Comparison of ENCODE assay signal across 3 worm cellular contexts in genomic region chrII:5373275-5374047, ce11.
TF ChIP-seq lines count a peak whose summit lies in the region.

TSS of gene agt-2 (minus strand) at chrII:5373827.
TSS of gene F09E5.3 (plus strand) at chrII:5373997.

TF ChIP-seq in whole organism, L1 larva, 84 proteins besides CTCF, POLR2A, EP300 and RAD21 (continued from another document and continues in another):
- TF ChIP-seq unc-98 (GFP tag; IDR thresholded peaks at IDR 0.05; lab: Robert Waterston, UW) (no peak), efl-3 (GFP tag; optimal IDR thresholded peaks at IDR 0.05; lab: Kevin White, UChicago) (peak; percentile 21), nhr-47 (tag; optimal IDR thresholded peaks at IDR 0.05; lab: Kevin White, UChicago) (peak; percentile 96), ceh-8 (GFP tag; optimal IDR thresholded peaks at IDR 0.05; lab: Kevin White, UChicago) (peak; percentile 85), unc-86 (tag; optimal IDR thresholded peaks at IDR 0.05; lab: Kevin White, UChicago) (peak; percentile 93), sox-4 (tag; optimal IDR thresholded peaks at IDR 0.05; lab: Kevin White, UChicago) (peak; percentile 77), nhr-84 (tag; optimal IDR thresholded peaks at IDR 0.05; lab: Kevin White, UChicago) (no peak), lin-14 (GFP tag; optimal IDR thresholded peaks at IDR 0.05; lab: Kevin White, UChicago) (peak; percentile 96), lir-3 (tag; optimal IDR thresholded peaks at IDR 0.05; lab: Kevin White, UChicago; ENCODE audit: poor library complexity) (peak; percentile 87), hlh-4 (tag; optimal IDR thresholded peaks at IDR 0.05; lab: Kevin White, UChicago) (no peak), ces-1 (GFP tag; optimal IDR thresholded peaks at IDR 0.05; lab: Kevin White, UChicago) (no peak), skn-1 (tag; optimal IDR thresholded peaks at IDR 0.05; lab: Kevin White, UChicago) (peak; percentile 94), nhr-28 (tag; optimal IDR thresholded peaks at IDR 0.05; lab: Kevin White, UChicago) (no peak), lin-39 (tag; optimal IDR thresholded peaks at IDR 0.05; lab: Kevin White, UChicago) (peak; percentile 94), mab-9 (GFP tag; IDR thresholded peaks at IDR 0.05; lab: Robert Waterston, UW) (peak; percentile 88), egl-27 (tag; optimal IDR thresholded peaks at IDR 0.05; lab: Kevin White, UChicago) (peak; percentile 1 to 14), fkh-10 (GFP tag; optimal IDR thresholded peaks at IDR 0.05; lab: Kevin White, UChicago) (peak; percentile 71), nhr-71 (tag; optimal IDR thresholded peaks at IDR 0.05; lab: Kevin White, UChicago) (peak; percentile 97), lsy-2 (tag; optimal IDR thresholded peaks at IDR 0.05; lab: Kevin White, UChicago) (peak; percentile 95 to 97), tlp-1 (tag; optimal IDR thresholded peaks at IDR 0.05; lab: Kevin White, UChicago) (no peak), lin-15B (tag; optimal IDR thresholded peaks at IDR 0.05; lab: Kevin White, UChicago) (peak; percentile 82), swsn-7 (tag; optimal IDR thresholded peaks at IDR 0.05; lab: Kevin White, UChicago) (peak; percentile 96), ceh-63 (GFP tag; optimal IDR thresholded peaks at IDR 0.05; lab: Kevin White, UChicago) (no peak), unc-130 (tag; optimal IDR thresholded peaks at IDR 0.05; lab: Kevin White, UChicago) (peak; percentile 95), ztf-4 (tag; optimal IDR thresholded peaks at IDR 0.05; lab: Kevin White, UChicago) (peak; percentile 91), unc-30 (tag; optimal IDR thresholded peaks at IDR 0.05; lab: Kevin White, UChicago) (no peak), ets-5 (GFP tag; IDR thresholded peaks at IDR 0.05; lab: Robert Waterston, UW) (no peak), nhr-19 (GFP tag; conservative IDR thresholded peaks at IDR 0.05; lab: Robert Waterston, UW) (peak; percentile 93), tbx-2 (tag; optimal IDR thresholded peaks at IDR 0.05; lab: Kevin White, UChicago) (peak; percentile 94), C34B4.2 (tag; optimal IDR thresholded peaks at IDR 0.05; lab: Kevin White, UChicago) (no peak), mef-2 (tag; optimal IDR thresholded peaks at IDR 0.05; lab: Kevin White, UChicago) (peak; percentile 28), dsc-1 (tag; optimal IDR thresholded peaks at IDR 0.05; lab: Kevin White, UChicago) (peak; percentile 95), ceh-88 (GFP tag; IDR thresholded peaks at IDR 0.05; lab: Robert Waterston, UW) (peak; percentile 78), nhr-77 (tag; optimal IDR thresholded peaks at IDR 0.05; lab: Kevin White, UChicago) (peak; percentile 86), unc-62 (GFP tag; optimal IDR thresholded peaks at IDR 0.05; lab: Kevin White, UChicago) (no peak), isw-1 (GFP tag; IDR thresholded peaks at IDR 0.05; lab: Robert Waterston, UW) (peak; percentile 86), nhr-20 (tag; optimal IDR thresholded peaks at IDR 0.05; lab: Kevin White, UChicago) (peak; percentile 95), efl-1 (optimal IDR thresholded peaks at IDR 0.05; lab: Kevin White, UChicago) (peak; percentile 91 to 94), efl-1 (GFP tag; optimal IDR thresholded peaks at IDR 0.05 in 1 of 2; lab: Kevin White, UChicago) (peak; percentile 88 to 99), sptf-1 (tag; optimal IDR thresholded peaks at IDR 0.05; lab: Kevin White, UChicago) (no peak), nhr-76 (tag; optimal IDR thresholded peaks at IDR 0.05; lab: Kevin White, UChicago) (no peak), irx-1 (tag; optimal IDR thresholded peaks at IDR 0.05; lab: Kevin White, UChicago) (peak; percentile 91), elt-3 (tag; optimal IDR thresholded peaks at IDR 0.05; lab: Kevin White, UChicago) (peak in 3 of 6 experiments; percentile 43 to 81 (median 77)), rnt-1 (tag; optimal IDR thresholded peaks at IDR 0.05; lab: Kevin White, UChicago) (peak; percentile 96)

TF ChIP-seq in whole organism, L3 larva, 47 proteins besides CTCF, POLR2A, EP300 and RAD21 (continued from another document):
- TF ChIP-seq nhr-28 (tag; optimal IDR thresholded peaks at IDR 0.05; lab: Kevin White, UChicago) (no peak), jun-1 (tag; optimal IDR thresholded peaks at IDR 0.05; lab: Kevin White, UChicago) (peak; percentile 71), ceh-16 (tag; optimal IDR thresholded peaks at IDR 0.05; lab: Kevin White, UChicago) (no peak), snpc-4 (tag; optimal IDR thresholded peaks at IDR 0.05; lab: Kevin White, UChicago) (peak; percentile 88), ceh-9 (tag; optimal IDR thresholded peaks at IDR 0.05; lab: Kevin White, UChicago) (no peak), aly-2 (tag; optimal IDR thresholded peaks at IDR 0.05; lab: Kevin White, UChicago) (no peak), ceh-82 (tag; optimal IDR thresholded peaks at IDR 0.05; lab: Kevin White, UChicago) (peak; percentile 36), lin-39 (tag; optimal IDR thresholded peaks at IDR 0.05; lab: Kevin White, UChicago) (peak; percentile 59), ZK546.5 (tag; optimal IDR thresholded peaks at IDR 0.05; lab: Kevin White, UChicago) (no peak), nhr-237 (tag; optimal IDR thresholded peaks at IDR 0.05; lab: Kevin White, UChicago) (no peak), fkh-2 (tag; optimal IDR thresholded peaks at IDR 0.05; lab: Kevin White, UChicago) (no peak), skn-1 (tag; optimal IDR thresholded peaks at IDR 0.05; lab: Kevin White, UChicago) (peak; percentile 23), ztf-11 (tag; optimal IDR thresholded peaks at IDR 0.05; lab: Kevin White, UChicago) (no peak), eor-1 (tag; optimal IDR thresholded peaks at IDR 0.05; lab: Kevin White, UChicago) (no peak), R02D3.7 (tag; optimal IDR thresholded peaks at IDR 0.05; lab: Kevin White, UChicago) (peak; percentile 75), mml-1 (tag; optimal IDR thresholded peaks at IDR 0.05; lab: Kevin White, UChicago) (no peak), pqm-1 (tag; optimal IDR thresholded peaks at IDR 0.05; lab: Kevin White, UChicago) (peak; percentile 71), nhr-23 (tag; optimal IDR thresholded peaks at IDR 0.05; lab: Kevin White, UChicago) (peak; percentile 97), nhr-67 (tag; optimal IDR thresholded peaks at IDR 0.05; lab: Kevin White, UChicago) (no peak), daf-12 (tag; optimal IDR thresholded peaks at IDR 0.05; lab: Kevin White, UChicago) (no peak), nhr-11 (tag; optimal IDR thresholded peaks at IDR 0.05; lab: Kevin White, UChicago) (peak; percentile 81), nhr-43 (tag; optimal IDR thresholded peaks at IDR 0.05; lab: Kevin White, UChicago; ENCODE audit: poor library complexity, severe bottlenecking) (peak; percentile 89), mdl-1 (tag; optimal IDR thresholded peaks at IDR 0.05; lab: Kevin White, UChicago) (no peak), fos-1 (tag; optimal IDR thresholded peaks at IDR 0.05; lab: Kevin White, UChicago) (no peak), nhr-76 (tag; optimal IDR thresholded peaks at IDR 0.05; lab: Kevin White, UChicago) (no peak), egl-27 (tag; optimal IDR thresholded peaks at IDR 0.05; lab: Kevin White, UChicago) (no peak), ztf-4 (tag; optimal IDR thresholded peaks at IDR 0.05; lab: Kevin White, UChicago) (peak; percentile 77), tbx-2 (tag; optimal IDR thresholded peaks at IDR 0.05; lab: Kevin White, UChicago) (peak; percentile 73)

TF ChIP-seq in whole organism, young adult, 124 proteins besides CTCF, POLR2A, EP300 and RAD21 (continued from another document and continues in another):
- TF ChIP-seq lin-26 (GFP tag; IDR thresholded peaks at IDR 0.05; lab: Robert Waterston, UW), result peak; percentile 55; the same call in 1 of the 2 replicates
- no peak for TF ChIP-seq cebp-2 (GFP tag; IDR thresholded peaks at IDR 0.05; lab: Robert Waterston, UW)
- TF ChIP-seq bed-2 (GFP tag; IDR thresholded peaks at IDR 0.05; lab: Robert Waterston, UW), result no peak
- peak; percentile 19 for TF ChIP-seq somi-1 (GFP tag; optimal IDR thresholded peaks at IDR 0.05; lab: Kevin White, UChicago)
- TF ChIP-seq F49E8.2 (tag; optimal IDR thresholded peaks at IDR 0.05; lab: Kevin White, UChicago; ENCODE audit: insufficient read depth), result no peak
- no peak for TF ChIP-seq egl-44 (GFP tag; IDR thresholded peaks at IDR 0.05; lab: Robert Waterston, UW)
- TF ChIP-seq C06A6.2 (GFP tag; conservative IDR thresholded peaks at IDR 0.05; lab: Robert Waterston, UW), result peak; percentile 75; the same call in 1 of the 2 replicates
- peak; percentile 87 for TF ChIP-seq lin-54 (GFP tag; optimal IDR thresholded peaks at IDR 0.05; lab: Kevin White, UChicago)
- TF ChIP-seq tlf-1 (GFP tag; optimal IDR thresholded peaks at IDR 0.05; lab: Kevin White, UChicago), result peak; percentile 40
- no peak for TF ChIP-seq sdz-38 (tag; optimal IDR thresholded peaks at IDR 0.05; lab: Kevin White, UChicago)
- TF ChIP-seq ccch-3 (GFP tag; optimal IDR thresholded peaks at IDR 0.05; lab: Kevin White, UChicago), result no peak
- no peak for TF ChIP-seq him-1 (tag; optimal IDR thresholded peaks at IDR 0.05; lab: Kevin White, UChicago)
- TF ChIP-seq F23B12.7 (tag; optimal IDR thresholded peaks at IDR 0.05; lab: Kevin White, UChicago; ENCODE audit: insufficient read depth), result peak; percentile 13
- peak; percentile 61 for TF ChIP-seq pha-4 (tag; optimal IDR thresholded peaks at IDR 0.05; lab: Kevin White, UChicago)
- peak; percentile 37 for TF ChIP-seq athp-1 (tag; optimal IDR thresholded peaks at IDR 0.05; lab: Kevin White, UChicago)
- peak; percentile 15 for TF ChIP-seq chd-7 (tag; optimal IDR thresholded peaks at IDR 0.05; lab: Kevin White, UChicago)
- no peak for TF ChIP-seq F37B4.10 (GFP tag; IDR thresholded peaks at IDR 0.05; lab: Robert Waterston, UW)
- TF ChIP-seq lir-1 (GFP tag; conservative IDR thresholded peaks at IDR 0.05; lab: Robert Waterston, UW), result peak; percentile 67
- no peak for TF ChIP-seq egl-18 (GFP tag; IDR thresholded peaks at IDR 0.05; lab: Robert Waterston, UW)
- no peak for TF ChIP-seq F10E7.11 (tag; optimal IDR thresholded peaks at IDR 0.05; lab: Kevin White, UChicago)
- no peak for TF ChIP-seq Y79H2A.3 (GFP tag; conservative IDR thresholded peaks at IDR 0.05; lab: Robert Waterston, UW)
- no peak for TF ChIP-seq Y56A3A.18 (GFP tag; IDR thresholded peaks at IDR 0.05; lab: Robert Waterston, UW)
- no peak for TF ChIP-seq unc-62 (GFP tag; optimal IDR thresholded peaks at IDR 0.05; lab: Kevin White, UChicago)
- no peak for TF ChIP-seq ztf-6 (GFP tag; IDR thresholded peaks at IDR 0.05; lab: Robert Waterston, UW)
- peak; percentile 91 for TF ChIP-seq rcor-1 (GFP tag; IDR thresholded peaks at IDR 0.05; lab: Robert Waterston, UW)
- TF ChIP-seq hrde-1 (tag; optimal IDR thresholded peaks at IDR 0.05; lab: Kevin White, UChicago; ENCODE audit: borderline replicate concordance), result no peak
- no peak for TF ChIP-seq rec-8 (tag; optimal IDR thresholded peaks at IDR 0.05; lab: Kevin White, UChicago)
- no peak for TF ChIP-seq ceh-79 (tag; optimal IDR thresholded peaks at IDR 0.05; lab: Kevin White, UChicago)
- no peak for TF ChIP-seq hlh-26 (GFP tag; conservative IDR thresholded peaks at IDR 0.05; lab: Robert Waterston, UW)
- no peak for TF ChIP-seq Y67H2A.10 (GFP tag; conservative IDR thresholded peaks at IDR 0.05; lab: Robert Waterston, UW)
- TF ChIP-seq fkh-3 (tag; optimal IDR thresholded peaks at IDR 0.05; lab: Kevin White, UChicago), result no peak
- peak; percentile 59 for TF ChIP-seq attf-3 (GFP tag; conservative IDR thresholded peaks at IDR 0.05; lab: Robert Waterston, UW)
- peak; percentile 50; the same call in 1 of the 2 replicates for TF ChIP-seq hmg-20 (GFP tag; IDR thresholded peaks at IDR 0.05; lab: Robert Waterston, UW)
- TF ChIP-seq F57C9.4 (tag; optimal IDR thresholded peaks at IDR 0.05; lab: Kevin White, UChicago), result no peak
- peak; percentile 75 for TF ChIP-seq K12H6.12 (tag; optimal IDR thresholded peaks at IDR 0.05; lab: Kevin White, UChicago)
- TF ChIP-seq Y53F4B.3 (GFP tag; IDR thresholded peaks at IDR 0.05; lab: Robert Waterston, UW), result no peak
- no peak for TF ChIP-seq sptf-2 (GFP tag; optimal IDR thresholded peaks at IDR 0.05; lab: Kevin White, UChicago)
- no peak for TF ChIP-seq bed-1 (GFP tag; IDR thresholded peaks at IDR 0.05; lab: Robert Waterston, UW)
- TF ChIP-seq egrh-3 (GFP tag; IDR thresholded peaks at IDR 0.05; lab: Robert Waterston, UW), result no peak
- TF ChIP-seq ceh-58 (GFP tag; IDR thresholded peaks at IDR 0.05; lab: Robert Waterston, UW), result no peak
- no peak for TF ChIP-seq ztf-22 (GFP tag; optimal IDR thresholded peaks at IDR 0.05; lab: Kevin White, UChicago)
- TF ChIP-seq F52B5.7 (tag; optimal IDR thresholded peaks at IDR 0.05; lab: Kevin White, UChicago), result no peak
- no peak for TF ChIP-seq lsy-27 (tag; optimal IDR thresholded peaks at IDR 0.05; lab: Kevin White, UChicago; ENCODE audit: borderline replicate concordance, insufficient read depth)
- no peak for TF ChIP-seq nfya-1 (tag; optimal IDR thresholded peaks at IDR 0.05; lab: Kevin White, UChicago; ENCODE audit: borderline replicate concordance, insufficient read depth)
- peak; percentile 82 for TF ChIP-seq mcd-1 (GFP tag; IDR thresholded peaks at IDR 0.05; lab: Robert Waterston, UW)
- 0 out of 2 replicates have a peak, but pooled peaks have one; percentile 55 for TF ChIP-seq D2030.7 (GFP tag; IDR thresholded peaks at IDR 0.05; lab: Robert Waterston, UW)
- TF ChIP-seq snpc-1.3 (tag; optimal IDR thresholded peaks at IDR 0.05; lab: Kevin White, UChicago; ENCODE audit: insufficient read depth), result peak; percentile 14
- peak; percentile 84 for TF ChIP-seq dox-1 (GFP tag; IDR thresholded peaks at IDR 0.05; lab: Robert Waterston, UW)
- TF ChIP-seq dpff-1 (tag; optimal IDR thresholded peaks at IDR 0.05; lab: Kevin White, UChicago), result no peak
- TF ChIP-seq snpc-3.4 (tag; optimal IDR thresholded peaks at IDR 0.05; lab: Kevin White, UChicago), result no peak
- TF ChIP-seq lsl-1 (GFP tag; optimal IDR thresholded peaks at IDR 0.05; lab: Kevin White, UChicago), result peak; percentile 71
- TF ChIP-seq nhr-27 (tag; optimal IDR thresholded peaks at IDR 0.05; lab: Kevin White, UChicago), result no peak
- TF ChIP-seq efl-1 (GFP tag; optimal IDR thresholded peaks at IDR 0.05; lab: Kevin White, UChicago), result peak; percentile 40
- TF ChIP-seq madf-3 (GFP tag; IDR thresholded peaks at IDR 0.05; lab: Robert Waterston, UW), result peak; percentile 86
- TF ChIP-seq unc-130 (GFP tag; optimal IDR thresholded peaks at IDR 0.05; lab: Kevin White, UChicago), result no peak
- TF ChIP-seq F22D6.2 (tag; optimal IDR thresholded peaks at IDR 0.05; lab: Kevin White, UChicago), result peak; percentile 5
- TF ChIP-seq zfh-2 (GFP tag; conservative IDR thresholded peaks at IDR 0.05; lab: Robert Waterston, UW), result no peak
- peak; percentile 35 for TF ChIP-seq atf-7 (tag; optimal IDR thresholded peaks at IDR 0.05; lab: Kevin White, UChicago)
- no peak for TF ChIP-seq rpc-1 (optimal IDR thresholded peaks at IDR 0.05; lab: Kevin White, UChicago)
- no peak for TF ChIP-seq rpc-1 (tag; optimal IDR thresholded peaks at IDR 0.05; lab: Kevin White, UChicago)
- TF ChIP-seq let-526 (GFP tag; IDR thresholded peaks at IDR 0.05; lab: Robert Waterston, UW), result no peak
- TF ChIP-seq nhr-120 (GFP tag; IDR thresholded peaks at IDR 0.05; lab: Robert Waterston, UW), result no peak
- TF ChIP-seq attf-5 (GFP tag; optimal IDR thresholded peaks at IDR 0.05; lab: Kevin White, UChicago), result peak; percentile 92
- no peak for TF ChIP-seq zim-3 (tag; optimal IDR thresholded peaks at IDR 0.05; lab: Kevin White, UChicago)
- peak; percentile 84 for TF ChIP-seq ZK185.1 (tag; optimal IDR thresholded peaks at IDR 0.05; lab: Kevin White, UChicago; ENCODE audit: poor library complexity, severe bottlenecking)
- no peak for TF ChIP-seq gei-17 (GFP tag; optimal IDR thresholded peaks at IDR 0.05; lab: Kevin White, UChicago)
- no peak for TF ChIP-seq mxl-1 (tag; optimal IDR thresholded peaks at IDR 0.05; lab: Kevin White, UChicago)
- no peak for TF ChIP-seq T26A5.8 (tag; optimal IDR thresholded peaks at IDR 0.05; lab: Kevin White, UChicago)
- peak; percentile 58 for TF ChIP-seq ztf-26 (tag; optimal IDR thresholded peaks at IDR 0.05; lab: Kevin White, UChicago)
- no peak for TF ChIP-seq aptf-2 (GFP tag; conservative IDR thresholded peaks at IDR 0.05; lab: Robert Waterston, UW)
- no peak for TF ChIP-seq mel-28 (tag; optimal IDR thresholded peaks at IDR 0.05; lab: Kevin White, UChicago; ENCODE audit: borderline replicate concordance)
- no peak for TF ChIP-seq T07F8.4 (tag; optimal IDR thresholded peaks at IDR 0.05; lab: Kevin White, UChicago)
